Worm (Caenorhabditis elegans): ENCODE measurements around the gene pdf-1.

Gene pdf-1

ce11 chrIII:6929558-6930167 is 17.4 kb upstream of the pdf-1 start, which contains the start of gene inf-1:
Gene inf-1 (plus strand): TSS chrIII:6930134.
- TF ChIP-seq ceh-2 (tag; optimal IDR thresholded peaks at IDR 0.05), result no peak
- TF ChIP-seq fkh-10 (GFP tag; optimal IDR thresholded peaks at IDR 0.05), result no peak
- no peak for TF ChIP-seq zip-5 (tag; optimal IDR thresholded peaks at IDR 0.05)
- no peak for TF ChIP-seq ztf-16 (tag; optimal IDR thresholded peaks at IDR 0.05)
- no peak for TF ChIP-seq ceh-9 (tag; optimal IDR thresholded peaks at IDR 0.05)
- TF ChIP-seq ceh-19 (GFP tag; optimal IDR thresholded peaks at IDR 0.05), result no peak
- no peak for TF ChIP-seq ceh-6 (GFP tag; optimal IDR thresholded peaks at IDR 0.05)
- no peak for TF ChIP-seq C08G9.2 (tag; optimal IDR thresholded peaks at IDR 0.05)
- no peak for TF ChIP-seq sox-2 (GFP tag; IDR thresholded peaks at IDR 0.05)
- no peak for TF ChIP-seq dmd-4 (tag; optimal IDR thresholded peaks at IDR 0.05; ENCODE audit: borderline replicate concordance)
- TF ChIP-seq ceh-30 (tag; optimal IDR thresholded peaks at IDR 0.05), result no peak
- TF ChIP-seq ref-2 (tag; optimal IDR thresholded peaks at IDR 0.05), result no peak
- TF ChIP-seq ceh-45 (GFP tag; IDR thresholded peaks at IDR 0.05), result no peak

- TF ChIP-seq ahr-1 (tag; optimal IDR thresholded peaks at IDR 0.05) (no peak), ceh-18 (tag; optimal IDR thresholded peaks at IDR 0.05) (no peak), pros-1 (tag; optimal IDR thresholded peaks at IDR 0.05) (no peak), eyg-1 (tag; optimal IDR thresholded peaks at IDR 0.05) (no peak), unc-3 (GFP tag; conservative IDR thresholded peaks at IDR 0.05) (no peak), unc-3 (tag; optimal IDR thresholded peaks at IDR 0.05) (no peak), unc-55 (GFP tag; optimal IDR thresholded peaks at IDR 0.05) (peak; percentile 42), pqm-1 (tag; optimal IDR thresholded peaks at IDR 0.05) (no peak), unc-42 (tag; optimal IDR thresholded peaks at IDR 0.05) (no peak), C08G9.2 (tag; optimal IDR thresholded peaks at IDR 0.05) (no peak), ama-1 (optimal IDR thresholded peaks at IDR 0.05) (no peak), fax-1 (tag; optimal IDR thresholded peaks at IDR 0.05) (no peak), lim-6 (tag; optimal IDR thresholded peaks at IDR 0.05) (no peak), nhr-232 (tag; optimal IDR thresholded peaks at IDR 0.05) (no peak), ceh-45 (GFP tag; IDR thresholded peaks at IDR 0.05) (no peak), ceh-48 (tag; optimal IDR thresholded peaks at IDR 0.05) (peak; percentile 45)
These were observed 16.4 kb upstream of the pdf-1 start, which contains the start of gene flap-1 for ce11 chrIII:6928725-6929124. Gene flap-1 (minus strand): TSS chrIII:6928825.

DNA sequence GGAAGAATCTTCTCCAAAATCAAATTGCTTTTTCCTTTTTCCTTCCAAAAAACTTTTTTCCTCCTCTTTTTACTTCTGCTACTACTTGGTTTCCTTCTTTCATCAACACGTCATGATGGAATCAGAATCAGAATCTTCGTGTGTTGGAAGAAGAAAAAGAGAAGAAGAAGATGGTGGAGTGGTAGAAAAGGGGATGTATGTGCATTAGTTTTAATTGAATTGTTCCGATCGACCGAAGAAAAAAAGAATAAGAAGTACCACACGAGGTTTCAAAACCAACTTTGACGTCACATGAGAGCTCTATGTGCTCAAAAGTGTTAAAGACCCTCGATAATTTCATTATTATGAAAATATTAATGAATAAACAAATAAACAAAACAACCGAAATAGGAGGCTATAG is 2.6 kb upstream of the pdf-1 start:
- peak; percentile 69 for TF ChIP-seq unc-42 (tag; optimal IDR thresholded peaks at IDR 0.05)
- no peak for TF ChIP-seq pat-9 (tag; optimal IDR thresholded peaks at IDR 0.05)
- no peak for TF ChIP-seq tbx-7 (tag; optimal IDR thresholded peaks at IDR 0.05)

DNA sequence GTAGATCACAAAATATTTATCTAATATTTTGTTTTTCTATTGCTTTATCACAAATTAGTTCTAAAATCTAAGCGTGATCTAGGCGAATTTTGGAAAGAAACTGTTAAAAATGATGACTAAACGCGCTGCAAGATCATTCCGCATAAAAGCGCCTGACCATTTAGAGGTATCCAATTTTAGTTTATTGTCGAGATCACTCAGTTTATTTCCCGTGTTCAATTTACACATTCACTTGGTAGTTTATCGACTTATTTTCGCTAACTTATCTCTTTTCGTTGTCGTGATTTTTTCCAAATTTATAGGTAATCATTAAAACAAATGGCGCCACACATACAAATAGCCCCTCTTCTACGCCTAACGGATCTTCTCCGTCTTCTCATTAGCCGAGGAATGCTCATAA is 5.9 kb downstream of the pdf-1 start, which contains the start of gene T07E3.2:
T07E3.2 (plus strand) TSS at position 301 of the 400 bp plus-strand sequence.
- TF ChIP-seq hlh-30 (tag; optimal IDR thresholded peaks at IDR 0.05; ENCODE audit: insufficient read depth) (no peak), ama-1 (optimal IDR thresholded peaks at IDR 0.05) (no peak), fkh-10 (GFP tag; optimal IDR thresholded peaks at IDR 0.05) (no peak), ceh-31 (tag; optimal IDR thresholded peaks at IDR 0.05) (no peak), sdc-2 (tag; optimal IDR thresholded peaks at IDR 0.05) (no peak), ceh-24 (tag; optimal IDR thresholded peaks at IDR 0.05) (no peak), rnt-1 (tag; optimal IDR thresholded peaks at IDR 0.05) (no peak), ceh-34 (tag; optimal IDR thresholded peaks at IDR 0.05) (no peak), hlh-13 (GFP tag; optimal IDR thresholded peaks at IDR 0.05) (no peak), ceh-22 (tag; optimal IDR thresholded peaks at IDR 0.05) (no peak), lin-11 (tag; optimal IDR thresholded peaks at IDR 0.05) (no peak), pat-9 (tag; optimal IDR thresholded peaks at IDR 0.05) (no peak), tbx-2 (tag; optimal IDR thresholded peaks at IDR 0.05) (no peak), pqm-1 (tag; optimal IDR thresholded peaks at IDR 0.05) (no peak), ceh-48 (tag; optimal IDR thresholded peaks at IDR 0.05) (no peak), unc-55 (GFP tag; optimal IDR thresholded peaks at IDR 0.05) (no peak), lim-6 (tag; optimal IDR thresholded peaks at IDR 0.05) (no peak)
